Fruit fly (Drosophila melanogaster) whole organism, wandering third instar larva: ENCODE data around the gene CG14662.

ENCODE experiments used
- Abd-B ChIP-seq: fragments of >200 bp; optimal IDR thresholded peaks from 2 replicates; lab custom pipeline; 2017; ENCODE audit warnings: missing biosample characterization, missing genetic modification characterization
- CG32264 ChIP-seq: fragments of 200-800 bp; sonication (Bioruptor generic); optimal IDR thresholded peaks from 2 replicates; lab custom pipeline; 2016; ENCODE audit warnings: missing biosample characterization, missing genetic modification characterization
- CG9705 ChIP-seq: fragments of 200-800 bp; sonication (Bioruptor generic); optimal IDR thresholded peaks from 2 replicates; lab custom pipeline; 2018; ENCODE audit warnings: missing biosample characterization, mild to moderate bottlenecking, missing genetic modification characterization
- CrebA ChIP-seq: fragments of 200-800 bp; sonication (Bioruptor generic); optimal IDR thresholded peaks from 2 replicates; lab custom pipeline; 2016; ENCODE audit warnings: missing biosample characterization, mild to moderate bottlenecking, missing genetic modification characterization, borderline replicate concordance
- Dfd ChIP-seq: fragments of >200 bp; optimal IDR thresholded peaks from 2 replicates; lab custom pipeline; 2017; ENCODE audit warnings: missing biosample characterization, missing genetic modification characterization
- Dif ChIP-seq: fragments of 200-275, 200-300 bp; sonication (Bioruptor generic); optimal IDR thresholded peaks from 2 replicates; lab custom pipeline; 2018; ENCODE audit warnings: missing biosample characterization, missing genetic modification characterization; ENCODE audit not compliant: partially characterized antibody
- GATAd ChIP-seq: sonication (Bioruptor generic); optimal IDR thresholded peaks from 2 replicates; lab custom pipeline; 2016; ENCODE audit warnings: missing biosample characterization, missing genetic modification characterization
- HLH106 ChIP-seq: fragments of 200-800 bp; optimal IDR thresholded peaks from 3 replicates; lab custom pipeline; 2019; ENCODE audit warnings: missing biosample characterization, mild to moderate bottlenecking, missing genetic modification characterization, moderate library complexity
- Hnf4 ChIP-seq: fragments of 200-800 bp; sonication (Bioruptor generic); optimal IDR thresholded peaks from 2 replicates; lab custom pipeline; 2016; ENCODE audit warnings: missing biosample characterization, mild to moderate bottlenecking, missing genetic modification characterization
- Hr78 ChIP-seq: fragments of >200 bp; optimal IDR thresholded peaks from 2 replicates; lab custom pipeline; 2017; ENCODE audit warnings: missing biosample characterization, missing genetic modification characterization
- Hr83 ChIP-seq: fragments of 200-300 bp; sonication (Bioruptor generic); optimal IDR thresholded peaks from 2 replicates; lab custom pipeline; 2016; ENCODE audit warnings: missing biosample characterization, mild to moderate bottlenecking, missing genetic modification characterization, moderate library complexity; ENCODE audit not compliant: poor library complexity, severe bottlenecking
- Jra ChIP-seq: sonication (Bioruptor generic); optimal IDR thresholded peaks from 2 replicates; lab custom pipeline; 2016; ENCODE audit warnings: missing biosample characterization, missing genetic modification characterization
- Mio ChIP-seq: sonication (Bioruptor generic); optimal IDR thresholded peaks from 2 replicates; lab custom pipeline; 2016; ENCODE audit warnings: missing biosample characterization, missing genetic modification characterization
- Myc ChIP-seq: fragments of >200 bp; optimal IDR thresholded peaks from 2 replicates; lab custom pipeline; 2017
- N ChIP-seq: fragments of >200 bp; optimal IDR thresholded peaks from 2 replicates; lab custom pipeline; 2018; ENCODE audit warnings: missing biosample characterization, missing external identifiers, missing genetic modification characterization
- OdsH ChIP-seq: fragments of 200-800 bp; sonication (Bioruptor generic); optimal IDR thresholded peaks from 2 replicates; lab custom pipeline; 2016; ENCODE audit warnings: missing biosample characterization, mild to moderate bottlenecking, missing genetic modification characterization
- Rel ChIP-seq, 2 experiments: fragments of 200-800 bp; sonication (Bioruptor generic) in 1 of 2; optimal IDR thresholded peaks; 2 replicates in 1 of 2; 3 replicates in 1 of 2; lab custom pipeline; 2016 to 2019; ENCODE audit warnings: mild to moderate bottlenecking in 2 of 2, missing biosample characterization in 2 of 2, missing genetic modification characterization in 2 of 2, moderate library complexity in 1 of 2
- Sp1 ChIP-seq: fragments of 200-800 bp; sonication (Bioruptor generic); optimal IDR thresholded peaks from 3 replicates; lab custom pipeline; 2019; ENCODE audit warnings: missing biosample characterization, mild to moderate bottlenecking, missing genetic modification characterization, moderate library complexity
- Vsx2 ChIP-seq: fragments of 200-300, 225-300 bp; sonication (Bioruptor generic); optimal IDR thresholded peaks from 2 replicates; lab custom pipeline; 2018; ENCODE audit warnings: missing biosample characterization, missing genetic modification characterization; ENCODE audit not compliant: partially characterized antibody
- br ChIP-seq: fragments of 200-800 bp; sonication (Bioruptor generic); optimal IDR thresholded peaks from 2 replicates; lab custom pipeline; 2016; ENCODE audit warnings: missing biosample characterization, missing genetic modification characterization
- brk ChIP-seq: fragments of 200-800 bp; sonication (Bioruptor generic); optimal IDR thresholded peaks from 2 replicates; lab custom pipeline; 2016; ENCODE audit warnings: missing biosample characterization, mild to moderate bottlenecking, missing genetic modification characterization
- dl ChIP-seq, 2 experiments: fragments of 175-275, 200-275 bp in 1 of 2; fragments of 200-275 bp in 1 of 2; sonication (Bioruptor generic); optimal IDR thresholded peaks; lab custom pipeline; 2018; ENCODE audit warnings: mild to moderate bottlenecking in 2 of 2, missing biosample characterization in 2 of 2, missing genetic modification characterization in 2 of 2, moderate library complexity in 2 of 2; ENCODE audit not compliant: partially characterized antibody in 2 of 2, insufficient read depth in 1 of 2
- dmrt93B ChIP-seq: fragments of 200-800 bp; sonication (Bioruptor generic); optimal IDR thresholded peaks from 2 replicates; lab custom pipeline; 2018; ENCODE audit warnings: missing biosample characterization, mild to moderate bottlenecking, missing genetic modification characterization
- dsf ChIP-seq: sonication (Bioruptor generic); optimal IDR thresholded peaks from 2 replicates; lab custom pipeline; 2016; ENCODE audit warnings: missing biosample characterization, missing genetic modification characterization, borderline replicate concordance
- ey ChIP-seq: fragments of 200-800 bp; sonication (Bioruptor generic); optimal IDR thresholded peaks from 2 replicates; lab custom pipeline; 2016; ENCODE audit warnings: missing biosample characterization, missing genetic modification characterization
- foxo ChIP-seq, 2 experiments: fragments of 200-800 bp; sonication (Bioruptor generic); optimal IDR thresholded peaks; 2 replicates in 1 of 2; 3 replicates in 1 of 2; lab custom pipeline; 2016 to 2017; ENCODE audit warnings: missing biosample characterization in 2 of 2, missing genetic modification characterization in 2 of 2
- fru ChIP-seq: fragments of 200-800 bp; sonication (Bioruptor generic); optimal IDR thresholded peaks from 3 replicates; lab custom pipeline; 2016; ENCODE audit warnings: missing biosample characterization, mild to moderate bottlenecking, missing genetic modification characterization
- h ChIP-seq: fragments of 200-800 bp; sonication (Bioruptor generic); optimal IDR thresholded peaks from 3 replicates; lab custom pipeline; 2016; ENCODE audit warnings: missing biosample characterization, mild to moderate bottlenecking, missing genetic modification characterization
- jim ChIP-seq: fragments of 175-275, 200-325 bp; sonication (Bioruptor generic); optimal IDR thresholded peaks from 2 replicates; lab custom pipeline; 2016; ENCODE audit warnings: missing biosample characterization, mild to moderate bottlenecking, missing genetic modification characterization
- lola ChIP-seq: fragments of >200 bp; optimal IDR thresholded peaks from 2 replicates; lab custom pipeline; 2017; ENCODE audit warnings: missing biosample characterization, missing genetic modification characterization
- pan ChIP-seq: fragments of >200 bp; optimal IDR thresholded peaks from 2 replicates; lab custom pipeline; 2017
- psq ChIP-seq: fragments of 200-800 bp; sonication (Bioruptor generic); optimal IDR thresholded peaks from 3 replicates; lab custom pipeline; 2017; ENCODE audit warnings: missing biosample characterization, mild to moderate bottlenecking, missing genetic modification characterization, moderate library complexity
- rgr ChIP-seq: fragments of 200-800 bp; sonication (Bioruptor generic); optimal IDR thresholded peaks from 3 replicates; lab custom pipeline; 2016; ENCODE audit warnings: missing biosample characterization, mild to moderate bottlenecking, missing genetic modification characterization
- sage ChIP-seq: fragments of 200-800 bp; sonication (Bioruptor generic); optimal IDR thresholded peaks from 2 replicates; lab custom pipeline; 2016; ENCODE audit warnings: missing biosample characterization, mild to moderate bottlenecking, missing genetic modification characterization
- sv ChIP-seq: fragments of 200-800 bp; sonication (Bioruptor generic); optimal IDR thresholded peaks from 3 replicates; lab custom pipeline; 2016; ENCODE audit warnings: missing biosample characterization, missing genetic modification characterization
- tai ChIP-seq: sonication (Bioruptor generic); optimal IDR thresholded peaks from 2 replicates; lab custom pipeline; 2016; ENCODE audit warnings: missing biosample characterization, missing genetic modification characterization
- usp ChIP-seq: fragments of >200 bp; optimal IDR thresholded peaks from 2 replicates; lab custom pipeline; 2017; ENCODE audit warnings: missing biosample characterization, missing genetic modification characterization
- woc ChIP-seq: sonication (Bioruptor generic); optimal IDR thresholded peaks from 2 replicates; lab custom pipeline; 2016; ENCODE audit warnings: missing biosample characterization, mild to moderate bottlenecking, missing genetic modification characterization

Gene CG14662

dm6 chr3R:4997399-4998203, 13.6 kb upstream of the CG14662 start:
- TF ChIP-seq pan (lab: Kevin White, UChicago) (no peak), N (GFP tag; lab: Kevin White, UChicago) (no peak), tai (peak; percentile 49), jim (GFP tag; lab: Kevin White, UChicago) (no peak), fru (GFP tag; lab: Kevin White, UChicago) (peak; percentile 83), Sp1 (peak; percentile 73), OdsH (GFP tag; lab: Kevin White, UChicago) (peak; percentile 82), Jra (GFP tag; lab: Kevin White, UChicago) (no peak), CrebA (GFP tag; lab: Kevin White, UChicago) (no peak), CG32264 (GFP tag; lab: Kevin White, UChicago) (peak; percentile 26), brk (no peak), dsf (no peak), psq (GFP tag; lab: Kevin White, UChicago) (peak; percentile 67), Rel (GFP tag; optimal IDR thresholded peaks at IDR 0.05; lab: Kevin White, UChicago) (no peak), Rel (tag; optimal IDR thresholded peaks at IDR 0.05; lab: Kevin White, UChicago) (peak; percentile 28), Mio (no peak), HLH106 (tag; lab: Kevin White, UChicago) (peak; percentile 83), Abd-B (GFP tag; lab: Kevin White, UChicago) (no peak), Vsx2 (no peak), dl (GFP tag; optimal IDR thresholded peaks at IDR 0.05; lab: Kevin White, UChicago; ENCODE audit: insufficient read depth in 1 of 2, partially characterized antibody in 2 of 2) (no peak), Dif (no peak), Hr83 (GFP tag; lab: Kevin White, UChicago) (no peak), Hnf4 (GFP tag; lab: Kevin White, UChicago) (peak; percentile 68), woc (GFP tag; lab: Kevin White, UChicago) (peak; percentile 46), sv (GFP tag; lab: Kevin White, UChicago) (no peak), usp (GFP tag; lab: Kevin White, UChicago) (no peak), br (GFP tag; lab: Kevin White, UChicago) (peak; percentile 72), rgr (GFP tag; lab: Kevin White, UChicago) (peak; percentile 66), Myc (lab: Kevin White, UChicago) (no peak), lola (GFP tag; lab: Kevin White, UChicago) (no peak), sage (GFP tag; lab: Kevin White, UChicago) (peak; percentile 75), dmrt93B (peak; percentile 65), foxo (GFP tag; optimal IDR thresholded peaks at IDR 0.05; lab: Kevin White, UChicago) (peak in 1 of 2 experiments; percentile 84), h (GFP tag; lab: Kevin White, UChicago) (peak; percentile 76), Hr78 (GFP tag; lab: Kevin White, UChicago) (no peak), CG9705 (peak; percentile 20), Dfd (no peak), ey (GFP tag; lab: Kevin White, UChicago) (peak; percentile 75), GATAd (GFP tag; lab: Kevin White, UChicago) (no peak)

dm6 chr3R:4996529-4996975, 12.5 kb upstream of the CG14662 start:
- TF ChIP-seq br (GFP tag; lab: Kevin White, UChicago), result peak; percentile 31
- TF ChIP-seq jim (GFP tag; lab: Kevin White, UChicago), result no peak
- TF ChIP-seq fru (GFP tag; lab: Kevin White, UChicago), result no peak
- no peak for TF ChIP-seq Rel (GFP tag; optimal IDR thresholded peaks at IDR 0.05; lab: Kevin White, UChicago)
- TF ChIP-seq Rel (tag; optimal IDR thresholded peaks at IDR 0.05; lab: Kevin White, UChicago), result peak; percentile 16
- no peak for TF ChIP-seq lola (GFP tag; lab: Kevin White, UChicago)
- no peak for TF ChIP-seq sage (GFP tag; lab: Kevin White, UChicago)
- peak; percentile 33 for TF ChIP-seq h (GFP tag; lab: Kevin White, UChicago)
- no peak for TF ChIP-seq OdsH (GFP tag; lab: Kevin White, UChicago)
- TF ChIP-seq tai, result peak; percentile 36
